Fruit fly (Drosophila melanogaster) whole organism: Measurements from ENCODE around the gene CG14391.

Source experiments
- CG8478 ChIP-seq: fragments of >200 bp; optimal IDR thresholded peaks from 2 replicates; lab custom pipeline; 2018; ENCODE audit warnings: inconsistent platforms
- EcR ChIP-seq, 2 experiments: fragments of >200 bp; optimal IDR thresholded peaks; 2 replicates each; lab custom pipeline; 2017; ENCODE audit warnings: missing biosample characterization in 2 of 2, missing genetic modification characterization in 2 of 2, missing genetic modification reagents in 2 of 2
- pan ChIP-seq: fragments of >200 bp; optimal IDR thresholded peaks from 2 replicates; lab custom pipeline; 2017
- psq ChIP-seq: fragments of >200 bp; optimal IDR thresholded peaks from 2 replicates; lab custom pipeline; 2017

DNA sequence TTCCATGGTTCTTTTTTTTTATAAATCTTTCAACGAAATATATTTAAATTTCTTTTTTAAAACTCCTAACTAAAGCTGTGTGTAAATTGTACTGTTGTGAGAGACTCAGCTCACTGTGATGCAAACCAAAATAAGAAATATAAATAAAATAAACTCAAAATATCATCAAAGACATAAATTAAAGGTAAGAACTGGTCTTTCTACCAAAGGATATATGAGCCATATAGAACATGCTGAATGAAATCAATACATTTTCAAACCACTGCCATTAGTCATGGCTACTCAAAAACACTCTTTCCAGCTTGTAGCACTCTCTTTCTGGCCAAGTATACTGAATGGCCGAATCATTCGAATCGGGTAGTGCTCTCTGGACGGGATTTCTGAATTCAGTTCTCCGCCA is at the start of gene CG14391, which contains the start of gene NijC:
- TF ChIP-seq EcR (GFP tag; optimal IDR thresholded peaks at IDR 0.05; lab: Kevin White, UChicago) (no peak), psq (no peak), pan (lab: Kevin White, UChicago) (no peak), CG8478 (no peak)
